Fruit fly (Drosophila melanogaster) whole organism, embryonic: Measurements from ENCODE around the gene CG46311.

ENCODE experiments used
- Adf1 ChIP-seq: fragments of 200-800 bp; sonication (Bioruptor generic); IDR thresholded peaks from 2 replicates; pipeline ENCODE4 v1.3.6; 2022; ENCODE audit warnings: missing biosample characterization, missing genetic modification characterization
- Aef1 ChIP-seq: fragments of 200-800 bp; sonication (Bioruptor generic); IDR thresholded peaks from 3 replicates; pipeline ENCODE4 v1.3.6; 2022; ENCODE audit warnings: missing biosample characterization, missing genetic modification characterization
- CG1024 ChIP-seq: fragments of 200-800 bp; sonication (Bioruptor generic); IDR thresholded peaks from 2 replicates; pipeline ENCODE4 v1.3.6; 2022; ENCODE audit warnings: missing biosample characterization, missing genetic modification characterization
- CG10959 ChIP-seq: fragments of 200-800 bp; sonication (Bioruptor generic); IDR thresholded peaks from 2 replicates; pipeline ENCODE4 v1.3.6; 2022; ENCODE audit warnings: missing biosample characterization, missing genetic modification characterization
- CG12104 ChIP-seq: fragments of 200-800 bp; sonication (Bioruptor generic); optimal IDR thresholded peaks from 3 replicates; lab custom pipeline; 2016; ENCODE audit warnings: missing biosample characterization, missing genetic modification characterization
- CG1233 ChIP-seq: fragments of 200-800 bp; sonication (Bioruptor generic); optimal IDR thresholded peaks from 4 replicates; lab custom pipeline; 2018; ENCODE audit warnings: missing biosample characterization, mild to moderate bottlenecking, missing genetic modification characterization
- CG13894 ChIP-seq: fragments of 200-800 bp; sonication (Bioruptor generic); optimal IDR thresholded peaks from 3 replicates; lab custom pipeline; 2018; ENCODE audit warnings: missing biosample characterization, mild to moderate bottlenecking, missing genetic modification characterization, moderate library complexity
- CG17385 ChIP-seq: fragments of 200-800 bp; sonication (Bioruptor generic); optimal IDR thresholded peaks from 3 replicates; lab custom pipeline; 2018; ENCODE audit warnings: missing biosample characterization, mild to moderate bottlenecking, missing genetic modification characterization
- CG17612 ChIP-seq: fragments of 200-800 bp; sonication (Bioruptor generic); IDR thresholded peaks from 2 replicates; pipeline ENCODE4 v1.3.6; 2022; ENCODE audit warnings: missing biosample characterization, missing genetic modification characterization
- CG17829 ChIP-seq: fragments of 200-800 bp; optimal IDR thresholded peaks from 2 replicates; lab custom pipeline; 2019; ENCODE audit warnings: missing biosample characterization, mild to moderate bottlenecking, missing genetic modification characterization, moderate library complexity
- CG18262 ChIP-seq: fragments of 200-800 bp; optimal IDR thresholded peaks from 3 replicates; lab custom pipeline; 2019; ENCODE audit warnings: missing biosample characterization, mild to moderate bottlenecking, missing genetic modification characterization, moderate library complexity
- CG32532 ChIP-seq: fragments of 200-800 bp; sonication (Bioruptor generic); IDR thresholded peaks from 2 replicates; pipeline ENCODE4 v1.3.6; 2022; ENCODE audit warnings: missing biosample characterization, missing genetic modification characterization
- CG3838 ChIP-seq: fragments of 200-800 bp; sonication (Bioruptor generic); optimal IDR thresholded peaks from 3 replicates; lab custom pipeline; 2016; ENCODE audit warnings: missing biosample characterization, missing genetic modification characterization
- CG4854 ChIP-seq: fragments of 200-800 bp; sonication (Bioruptor generic); optimal IDR thresholded peaks from 2 replicates; lab custom pipeline; 2016; ENCODE audit warnings: missing biosample characterization, missing genetic modification characterization, inconsistent platforms
- CG5953 ChIP-seq: fragments of 200-800 bp; sonication (Bioruptor generic); IDR thresholded peaks from 2 replicates; pipeline ENCODE4 v1.3.6; 2022; ENCODE audit warnings: missing biosample characterization, missing genetic modification characterization
- CG7839 ChIP-seq: fragments of 200-800 bp; sonication (Bioruptor generic); optimal IDR thresholded peaks from 3 replicates; lab custom pipeline; 2018; ENCODE audit warnings: missing biosample characterization, mild to moderate bottlenecking, missing genetic modification characterization, moderate library complexity
- CG8765 ChIP-seq: fragments of 200-800 bp; sonication (Bioruptor generic); IDR thresholded peaks from 2 replicates; pipeline ENCODE4 v1.3.6; 2022; ENCODE audit warnings: missing biosample characterization, missing genetic modification characterization
- CoRest ChIP-seq: fragments of 200-800 bp; sonication (Bioruptor generic); optimal IDR thresholded peaks from 3 replicates; lab custom pipeline; 2018; ENCODE audit warnings: missing biosample characterization, mild to moderate bottlenecking, missing genetic modification characterization, moderate library complexity
- Dip2 ChIP-seq: fragments of 200-800 bp; sonication (Bioruptor generic); IDR thresholded peaks from 2 replicates; pipeline ENCODE4 v1.3.6; 2022; ENCODE audit warnings: missing biosample characterization, missing genetic modification characterization
- Drgx ChIP-seq: fragments of 200-800 bp; sonication (Bioruptor generic); IDR thresholded peaks from 2 replicates; pipeline ENCODE4 v1.3.6; 2022; ENCODE audit warnings: missing biosample characterization, missing genetic modification characterization
- Ets65A ChIP-seq: fragments of 200-800 bp; sonication (Bioruptor generic); peaks from one replicate; lab custom pipeline; 2016; ENCODE audit warnings: missing biosample characterization, missing genetic modification characterization
- Hr3 ChIP-seq: fragments of 200-800 bp; sonication (Bioruptor generic); optimal IDR thresholded peaks from 3 replicates; lab custom pipeline; 2016; ENCODE audit warnings: missing biosample characterization, missing genetic modification characterization
- MBD-R2 ChIP-seq: fragments of 200-800 bp; sonication (Bioruptor generic); IDR thresholded peaks from 2 replicates; pipeline ENCODE4 v1.3.6; 2022; ENCODE audit warnings: missing biosample characterization, missing genetic modification characterization
- MTF-1 ChIP-seq: fragments of 200-800 bp; sonication (Bioruptor generic); optimal IDR thresholded peaks from 2 replicates; lab custom pipeline; 2018; ENCODE audit warnings: missing biosample characterization, mild to moderate bottlenecking, missing genetic modification characterization, borderline replicate concordance
- NC2α ChIP-seq: fragments of 200-800 bp; sonication (Bioruptor generic); optimal IDR thresholded peaks from 2 replicates; lab custom pipeline; 2016; ENCODE audit warnings: missing biosample characterization, missing genetic modification characterization
- Ssrp ChIP-seq: fragments of 200-800 bp; sonication (Bioruptor generic); optimal IDR thresholded peaks from 2 replicates; lab custom pipeline; 2018; ENCODE audit warnings: missing biosample characterization, mild to moderate bottlenecking, missing genetic modification characterization, moderate library complexity
- TFAM ChIP-seq: fragments of 200-800 bp; sonication (Bioruptor generic); optimal IDR thresholded peaks from 2 replicates; lab custom pipeline; 2017; ENCODE audit warnings: missing biosample characterization, missing genetic modification characterization, inconsistent platforms
- Taf1 ChIP-seq: fragments of 200-800 bp; sonication (Bioruptor generic); IDR thresholded peaks from 2 replicates; pipeline ENCODE4 v1.3.6; 2022; ENCODE audit warnings: missing biosample characterization, missing genetic modification characterization
- Trl ChIP-seq, 3 experiments: fragments of >200 bp in 2 of 3; fragments of 200-800 bp in 1 of 3; sonication (Bioruptor generic) in 1 of 3; optimal IDR thresholded peaks; 2 replicates in 1 of 3; 3 replicates in 2 of 3; lab custom pipeline; 2016 to 2017; ENCODE audit warnings: missing biosample characterization in 1 of 3, missing genetic modification characterization in 1 of 3
- Vsx1 ChIP-seq: fragments of 200-800 bp; sonication (Bioruptor generic); optimal IDR thresholded peaks from 2 replicates; lab custom pipeline; 2017; ENCODE audit warnings: missing biosample characterization, mild to moderate bottlenecking, missing genetic modification characterization, missing genetic modification reagents
- chinmo ChIP-seq: fragments of 200-800 bp; sonication (Bioruptor generic); IDR thresholded peaks from 4 replicates; pipeline ENCODE4 v1.3.6; 2022; ENCODE audit warnings: missing biosample characterization, missing genetic modification characterization; ENCODE audit not compliant: partially characterized antibody
- crol ChIP-seq: fragments of 200-800 bp; sonication (Bioruptor generic); IDR thresholded peaks from 2 replicates; pipeline ENCODE4 v1.3.6; 2022; ENCODE audit warnings: missing biosample characterization, missing genetic modification characterization
- cwo ChIP-seq: fragments of 200-800 bp; sonication (Bioruptor generic); optimal IDR thresholded peaks from 3 replicates; lab custom pipeline; 2017; ENCODE audit warnings: missing biosample characterization, missing genetic modification characterization, mild to moderate bottlenecking, moderate library complexity, missing genetic modification reagents
- dysf ChIP-seq: fragments of 200-800 bp; sonication (Bioruptor generic); IDR thresholded peaks from 3 replicates; pipeline ENCODE4 v1.3.6; 2022; ENCODE audit warnings: missing biosample characterization, missing genetic modification characterization
- en ChIP-seq: fragments of 200-800 bp; sonication (Bioruptor generic); optimal IDR thresholded peaks from 2 replicates; lab custom pipeline; 2016; ENCODE audit warnings: missing biosample characterization, missing genetic modification characterization
- ftz-f1 ChIP-seq: fragments of 200-800 bp; sonication (Bioruptor generic); optimal IDR thresholded peaks from 2 replicates; lab custom pipeline; 2016; ENCODE audit warnings: missing biosample characterization, missing genetic modification characterization
- gcm ChIP-seq: fragments of 200-800 bp; sonication (Bioruptor generic); optimal IDR thresholded peaks from 2 replicates; lab custom pipeline; 2019; ENCODE audit warnings: missing biosample characterization, mild to moderate bottlenecking, missing genetic modification characterization, moderate library complexity
- gsb-n ChIP-seq: fragments of 200-800 bp; sonication (Bioruptor generic); optimal IDR thresholded peaks from 3 replicates; lab custom pipeline; 2018; ENCODE audit warnings: missing biosample characterization, mild to moderate bottlenecking, missing genetic modification characterization
- lmd ChIP-seq: fragments of 200-800 bp; sonication (Bioruptor generic); IDR thresholded peaks from 2 replicates; pipeline ENCODE4 v1.3.6; 2022; ENCODE audit warnings: missing biosample characterization, missing genetic modification characterization
- phol ChIP-seq: fragments of 200-800 bp; sonication (Bioruptor generic); optimal IDR thresholded peaks from 3 replicates; lab custom pipeline; 2018; ENCODE audit warnings: missing biosample characterization, mild to moderate bottlenecking, missing genetic modification characterization, moderate library complexity
- pum ChIP-seq: fragments of 200-800 bp; sonication (Bioruptor generic); optimal IDR thresholded peaks from 2 replicates; lab custom pipeline; 2016; ENCODE audit warnings: missing biosample characterization, missing genetic modification characterization
- ro ChIP-seq: fragments of 200-800 bp; sonication (Bioruptor generic); IDR thresholded peaks from 2 replicates; pipeline ENCODE4 v1.3.6; 2022; ENCODE audit warnings: missing biosample characterization, missing genetic modification characterization
- slbo ChIP-seq: fragments of 200-800 bp; sonication (Bioruptor generic); IDR thresholded peaks from 2 replicates; pipeline ENCODE4 v1.3.6; 2022; ENCODE audit warnings: missing biosample characterization, missing genetic modification characterization
- sna ChIP-seq: fragments of 200-800 bp; sonication (Bioruptor generic); IDR thresholded peaks from 2 replicates; pipeline ENCODE4 v1.3.6; 2022; ENCODE audit warnings: missing biosample characterization, missing genetic modification characterization; ENCODE audit not compliant: partially characterized antibody
- sob ChIP-seq: fragments of 200-800 bp; sonication (Bioruptor generic); IDR thresholded peaks from 2 replicates; pipeline ENCODE4 v1.3.6; 2022; ENCODE audit warnings: missing biosample characterization, missing genetic modification characterization
- stc ChIP-seq: fragments of 200-800 bp; sonication (Bioruptor generic); IDR thresholded peaks from 2 replicates; pipeline ENCODE4 v1.3.6; 2022; ENCODE audit warnings: missing biosample characterization, missing genetic modification characterization
- twi ChIP-seq: fragments of 200-800 bp; optimal IDR thresholded peaks from 2 replicates; lab custom pipeline; 2019; ENCODE audit warnings: missing biosample characterization, mild to moderate bottlenecking, missing genetic modification characterization, moderate library complexity
- zf30C ChIP-seq: fragments of 200-800 bp; sonication (Bioruptor generic); optimal IDR thresholded peaks from 3 replicates; lab custom pipeline; 2018; ENCODE audit warnings: missing biosample characterization, mild to moderate bottlenecking, missing genetic modification characterization
- zfh2 ChIP-seq: fragments of 200-800 bp; sonication (Bioruptor generic); optimal IDR thresholded peaks from 2 replicates; lab custom pipeline; 2016; ENCODE audit warnings: missing biosample characterization, missing genetic modification characterization

The CG46311 gene

dm6 chrX:13615992-13616391 lies 52.4 kb downstream of the CG46311 start (continued):
- TF ChIP-seq MTF-1 (GFP tag; lab: Kevin White, UChicago): no peak
- TF ChIP-seq stc (GFP tag; lab: Robert Waterston, UW): no peak
- peak; percentile 90 for TF ChIP-seq CG17385 (GFP tag; lab: Kevin White, UChicago)
- peak; percentile 37; the same call in 1 of the 2 replicates for TF ChIP-seq Adf1 (GFP tag; lab: Robert Waterston, UW)
- peak; percentile 89 for TF ChIP-seq zf30C (GFP tag; lab: Kevin White, UChicago)
- no peak for TF ChIP-seq CG18262 (tag; lab: Kevin White, UChicago)
- TF ChIP-seq CG32532 (GFP tag; lab: Robert Waterston, UW): no peak
- TF ChIP-seq NC2α: no peak
- peak; percentile 38; the same call in 1 of the 2 replicates for TF ChIP-seq MBD-R2 (GFP tag; lab: Robert Waterston, UW)
- TF ChIP-seq slbo (GFP tag; lab: Robert Waterston, UW): no peak
- peak; percentile 7 for TF ChIP-seq Ets65A (GFP tag; lab: Kevin White, UChicago)
- TF ChIP-seq crol: peak; percentile 94
- no peak for TF ChIP-seq Dip2 (GFP tag; lab: Robert Waterston, UW)
- no peak for TF ChIP-seq gcm (GFP tag; lab: Kevin White, UChicago)
- TF ChIP-seq Drgx (GFP tag; lab: Robert Waterston, UW): 0 out of 2 replicates have a peak, but pooled peaks have one; percentile 23
- TF ChIP-seq CG8765: no peak
- no peak for TF ChIP-seq pum (GFP tag; lab: Kevin White, UChicago)

- TF ChIP-seq CG1233 (GFP tag; lab: Kevin White, UChicago): peak; percentile 78
- peak; percentile 75 for TF ChIP-seq sob (GFP tag; lab: Robert Waterston, UW)
- no peak for TF ChIP-seq CG5953
- TF ChIP-seq cwo (GFP tag; lab: Kevin White, UChicago): peak; percentile 67
- no peak for TF ChIP-seq chinmo (GFP tag; lab: Robert Waterston, UW)
- peak; percentile 70 for TF ChIP-seq Ssrp
- peak; percentile 76 for TF ChIP-seq Hr3
- TF ChIP-seq NC2α: peak; percentile 35
- peak; percentile 80 for TF ChIP-seq CG7839 (tag; lab: Kevin White, UChicago)
- TF ChIP-seq Trl (optimal IDR thresholded peaks at IDR 0.05; lab: Kevin White, UChicago): no peak
- TF ChIP-seq Trl (GFP tag; optimal IDR thresholded peaks at IDR 0.05; lab: Kevin White, UChicago): peak; percentile 68
- peak; percentile 80 for TF ChIP-seq zfh2 (GFP tag; lab: Kevin White, UChicago)
- TF ChIP-seq sna (GFP tag; lab: Robert Waterston, UW): peak; percentile 19; the same call in 1 of the 2 replicates
- TF ChIP-seq CG1024 (GFP tag; lab: Robert Waterston, UW): no peak
- TF ChIP-seq Vsx1 (GFP tag; lab: Kevin White, UChicago): no peak
- peak; percentile 38 for TF ChIP-seq CG3838 (GFP tag; lab: Kevin White, UChicago)
- TF ChIP-seq ro (GFP tag; lab: Robert Waterston, UW): no peak
- peak; percentile 51; the same call in 1 of the 3 replicates for TF ChIP-seq Aef1 (GFP tag; lab: Robert Waterston, UW)
- TF ChIP-seq CG10959: no peak
- TF ChIP-seq lmd: peak; percentile 81
- TF ChIP-seq twi (tag; lab: Kevin White, UChicago): peak; percentile 50
- peak; percentile 3 for TF ChIP-seq CG4854 (GFP tag; lab: Kevin White, UChicago)
- TF ChIP-seq gsb-n: no peak
- peak; percentile 37; the same call in 1 of the 2 replicates for TF ChIP-seq CG17612 (GFP tag; lab: Robert Waterston, UW)
- TF ChIP-seq dysf (GFP tag; lab: Robert Waterston, UW): peak; percentile 82
- peak; percentile 86 for TF ChIP-seq CoRest (tag; lab: Kevin White, UChicago)
- no peak for TF ChIP-seq Taf1 (GFP tag; lab: Robert Waterston, UW)
- TF ChIP-seq en (GFP tag; lab: Kevin White, UChicago): peak; percentile 6
- no peak for TF ChIP-seq CG12104 (GFP tag; lab: Kevin White, UChicago)
- TF ChIP-seq pum (GFP tag; lab: Kevin White, UChicago): peak; percentile 65
- TF ChIP-seq CG17829 (tag; lab: Kevin White, UChicago): peak; percentile 60
- no peak for TF ChIP-seq CG13894
- no peak for TF ChIP-seq ftz-f1
- no peak for TF ChIP-seq TFAM (GFP tag; lab: Kevin White, UChicago)
- peak; percentile 61 for TF ChIP-seq phol
These were observed 52.9 kb downstream of the CG46311 start, which contains the start of the genes tth and Tango2 for dm6 chrX:13616417-13617050. TSS of gene tth (minus strand) at chrX:13616586. TSS of gene Tango2 (plus strand) at chrX:13616989.
